Fruit fly (Drosophila melanogaster) whole organism, embryonic: Measurements from ENCODE around the gene CG7728.

Source experiments
- B-H2 ChIP-seq: fragments of 200-800 bp; sonication (Bioruptor generic); optimal IDR thresholded peaks from 2 replicates; lab custom pipeline; 2018; ENCODE audit warnings: missing biosample characterization, mild to moderate bottlenecking, missing genetic modification characterization
- CG11456 ChIP-seq: fragments of 200-800 bp; sonication (Bioruptor generic); IDR thresholded peaks from 3 replicates; pipeline ENCODE4 v1.3.6; 2022; ENCODE audit warnings: missing biosample characterization, missing genetic modification characterization
- CG11723 ChIP-seq: fragments of 200-800 bp; sonication (Bioruptor generic); optimal IDR thresholded peaks from 2 replicates; lab custom pipeline; 2017; ENCODE audit warnings: missing biosample characterization, mild to moderate bottlenecking, missing genetic modification characterization
- CG12071 ChIP-seq: fragments of 200-800 bp; sonication (Bioruptor generic); optimal IDR thresholded peaks from 3 replicates; lab custom pipeline; 2018; ENCODE audit warnings: missing biosample characterization, mild to moderate bottlenecking, missing genetic modification characterization
- CG12155 ChIP-seq: fragments of 200-800 bp; sonication (Bioruptor generic); optimal IDR thresholded peaks from 3 replicates; lab custom pipeline; 2016; ENCODE audit warnings: missing biosample characterization, missing genetic modification characterization
- CG12236 ChIP-seq: fragments of 200-800 bp; sonication (Bioruptor generic); optimal IDR thresholded peaks from 2 replicates; lab custom pipeline; 2016; ENCODE audit warnings: missing biosample characterization, missing genetic modification characterization
- CG14441 ChIP-seq: fragments of 200-800 bp; sonication (Bioruptor generic); IDR thresholded peaks from 2 replicates; pipeline ENCODE4 v1.3.6; 2022; ENCODE audit warnings: missing biosample characterization, missing genetic modification characterization
- CG17361 ChIP-seq: fragments of 200-800 bp; sonication (Bioruptor generic); IDR thresholded peaks from 3 replicates; pipeline ENCODE4 v1.3.6; 2022; ENCODE audit warnings: missing biosample characterization, missing genetic modification characterization
- CG1832 ChIP-seq: fragments of 200-800 bp; sonication (Bioruptor generic); optimal IDR thresholded peaks from 2 replicates; lab custom pipeline; 2017; ENCODE audit warnings: missing biosample characterization, mild to moderate bottlenecking, missing genetic modification characterization, inconsistent platforms
- CG2678 ChIP-seq: fragments of 200-800 bp; sonication (Bioruptor generic); optimal IDR thresholded peaks from 3 replicates; lab custom pipeline; 2019; ENCODE audit warnings: missing biosample characterization, mild to moderate bottlenecking, missing genetic modification characterization, moderate library complexity
- CG3163 ChIP-seq: fragments of 200-800 bp; sonication (Bioruptor generic); optimal IDR thresholded peaks from 3 replicates; lab custom pipeline; 2016; ENCODE audit warnings: missing biosample characterization, missing genetic modification characterization
- CG32532 ChIP-seq: fragments of 200-800 bp; sonication (Bioruptor generic); IDR thresholded peaks from 2 replicates; pipeline ENCODE4 v1.3.6; 2022; ENCODE audit warnings: missing biosample characterization, missing genetic modification characterization
- CG3407 ChIP-seq: fragments of 200-800 bp; sonication (Bioruptor generic); optimal IDR thresholded peaks from 2 replicates; lab custom pipeline; 2018; ENCODE audit warnings: missing biosample characterization, mild to moderate bottlenecking, missing genetic modification characterization
- CG34224 ChIP-seq: fragments of 200-800 bp; sonication (Bioruptor generic); IDR thresholded peaks from 3 replicates; pipeline ENCODE4 v1.3.6; 2022; ENCODE audit warnings: missing biosample characterization, missing genetic modification characterization; ENCODE audit not compliant: partially characterized antibody
- CG34376 ChIP-seq: fragments of 200-800 bp; sonication (Bioruptor generic); optimal IDR thresholded peaks from 2 replicates; lab custom pipeline; 2018; ENCODE audit warnings: missing biosample characterization, mild to moderate bottlenecking, missing genetic modification characterization
- CG3838 ChIP-seq: fragments of 200-800 bp; sonication (Bioruptor generic); optimal IDR thresholded peaks from 3 replicates; lab custom pipeline; 2016; ENCODE audit warnings: missing biosample characterization, missing genetic modification characterization
- CG6791 ChIP-seq: fragments of 200-800 bp; sonication (Bioruptor generic); IDR thresholded peaks from 3 replicates; pipeline ENCODE4 v1.3.6; 2022; ENCODE audit warnings: missing biosample characterization, missing genetic modification characterization; ENCODE audit not compliant: partially characterized antibody
- CG6813 ChIP-seq: fragments of 200-800 bp; sonication (Bioruptor generic); optimal IDR thresholded peaks from 2 replicates; lab custom pipeline; 2017; ENCODE audit warnings: missing biosample characterization, missing genetic modification characterization, mild to moderate bottlenecking, moderate library complexity, missing genetic modification reagents
- CG9215 ChIP-seq: fragments of 200-800 bp; sonication (Bioruptor generic); IDR thresholded peaks from 2 replicates; pipeline ENCODE4 v1.3.6; 2022; ENCODE audit warnings: missing biosample characterization, missing genetic modification characterization
- Camta ChIP-seq: fragments of 200-800 bp; sonication (Bioruptor generic); optimal IDR thresholded peaks from 2 replicates; lab custom pipeline; 2016; ENCODE audit warnings: missing biosample characterization, missing genetic modification characterization
- CkIIα-i1 ChIP-seq: fragments of 200-800 bp; sonication (Bioruptor generic); IDR thresholded peaks from 2 replicates; pipeline ENCODE4 v1.3.6; 2022; ENCODE audit warnings: missing biosample characterization, missing genetic modification characterization
- CrebB ChIP-seq: fragments of 200-800 bp; sonication (Bioruptor generic); optimal IDR thresholded peaks from 3 replicates; lab custom pipeline; 2018; ENCODE audit warnings: missing biosample characterization, mild to moderate bottlenecking, missing genetic modification characterization
- D19A ChIP-seq: fragments of 200-800 bp; optimal IDR thresholded peaks from 3 replicates; lab custom pipeline; 2019; ENCODE audit warnings: missing biosample characterization, mild to moderate bottlenecking, missing genetic modification characterization, moderate library complexity
- Dll ChIP-seq: fragments of 200-800 bp; sonication (Bioruptor generic); IDR thresholded peaks from 4 replicates; pipeline ENCODE4 v1.3.6; 2022; ENCODE audit warnings: missing biosample characterization, missing genetic modification characterization; ENCODE audit not compliant: partially characterized antibody
- ERR ChIP-seq: fragments of 200-800 bp; sonication (Bioruptor generic); optimal IDR thresholded peaks from 2 replicates; lab custom pipeline; 2016; ENCODE audit warnings: missing biosample characterization, missing genetic modification characterization
- Ets97D ChIP-seq: fragments of 200-800 bp; sonication (Bioruptor generic); optimal IDR thresholded peaks from 3 replicates; lab custom pipeline; 2016; ENCODE audit warnings: missing biosample characterization, missing genetic modification characterization
- Gsc ChIP-seq: fragments of 200-800 bp; sonication (Bioruptor generic); IDR thresholded peaks from 2 replicates; pipeline ENCODE4 v1.3.6; 2022; ENCODE audit warnings: missing biosample characterization, missing genetic modification characterization
- Mrtf ChIP-seq: fragments of 200-800 bp; sonication (Bioruptor generic); IDR thresholded peaks from 3 replicates; pipeline ENCODE4 v1.3.6; 2022; ENCODE audit warnings: missing biosample characterization, missing genetic modification characterization
- Sry-δ ChIP-seq: fragments of 200-800 bp; sonication (Bioruptor generic); optimal IDR thresholded peaks from 2 replicates; lab custom pipeline; 2016; ENCODE audit warnings: missing biosample characterization, missing genetic modification characterization
- Xrp1 ChIP-seq: fragments of 200-800 bp; sonication (Bioruptor generic); IDR thresholded peaks from 2 replicates; pipeline ENCODE4 v1.3.6; 2022; ENCODE audit warnings: missing biosample characterization, missing genetic modification characterization
- cg ChIP-seq: fragments of 200-800 bp; sonication (Bioruptor generic); optimal IDR thresholded peaks from 3 replicates; lab custom pipeline; 2019; ENCODE audit warnings: missing biosample characterization, mild to moderate bottlenecking, missing genetic modification characterization, moderate library complexity
- chm ChIP-seq: fragments of 200-800 bp; sonication (Bioruptor generic); IDR thresholded peaks from 2 replicates; pipeline ENCODE4 v1.3.6; 2022; ENCODE audit warnings: missing biosample characterization, missing genetic modification characterization
- corto ChIP-seq: fragments of 200-800 bp; sonication (Bioruptor generic); optimal IDR thresholded peaks from 2 replicates; lab custom pipeline; 2016; ENCODE audit warnings: missing biosample characterization, mild to moderate bottlenecking, missing genetic modification characterization, moderate library complexity
- dmrt99B ChIP-seq: fragments of 200-800 bp; sonication (Bioruptor generic); optimal IDR thresholded peaks from 2 replicates; lab custom pipeline; 2018; ENCODE audit warnings: missing biosample characterization, mild to moderate bottlenecking, missing genetic modification characterization, moderate library complexity
- eve ChIP-seq, 2 experiments: fragments of >200 bp; optimal IDR thresholded peaks; 2 replicates each; lab custom pipeline; 2017; ENCODE audit warnings: missing biosample characterization in 2 of 2, missing genetic modification characterization in 2 of 2
- gsb-n ChIP-seq: fragments of 200-800 bp; sonication (Bioruptor generic); optimal IDR thresholded peaks from 3 replicates; lab custom pipeline; 2018; ENCODE audit warnings: missing biosample characterization, mild to moderate bottlenecking, missing genetic modification characterization
- ham ChIP-seq: fragments of 200-800 bp; sonication (Bioruptor generic); IDR thresholded peaks from 2 replicates; pipeline ENCODE4 v1.3.6; 2022; ENCODE audit warnings: missing biosample characterization, missing genetic modification characterization
- inv ChIP-seq: fragments of 200-800 bp; sonication (Bioruptor generic); IDR thresholded peaks from 2 replicates; pipeline ENCODE4 v1.3.6; 2022; ENCODE audit warnings: missing biosample characterization, missing genetic modification characterization; ENCODE audit not compliant: partially characterized antibody
- kah ChIP-seq: fragments of 200-800 bp; sonication (Bioruptor generic); optimal IDR thresholded peaks from 2 replicates; lab custom pipeline; 2018; ENCODE audit warnings: missing biosample characterization, mild to moderate bottlenecking, missing genetic modification characterization
- lab ChIP-seq: fragments of 200-800 bp; sonication (Bioruptor generic); optimal IDR thresholded peaks from 3 replicates; lab custom pipeline; 2017; ENCODE audit warnings: missing biosample characterization, missing genetic modification characterization, mild to moderate bottlenecking, moderate library complexity, missing genetic modification reagents
- nmo ChIP-seq: fragments of 200-800 bp; sonication (Bioruptor generic); optimal IDR thresholded peaks from 2 replicates; lab custom pipeline; 2018; ENCODE audit warnings: missing biosample characterization, mild to moderate bottlenecking, missing genetic modification characterization, moderate library complexity
- phol ChIP-seq: fragments of 200-800 bp; sonication (Bioruptor generic); optimal IDR thresholded peaks from 3 replicates; lab custom pipeline; 2018; ENCODE audit warnings: missing biosample characterization, mild to moderate bottlenecking, missing genetic modification characterization, moderate library complexity
- prd ChIP-seq, 3 experiments: fragments of >200 bp in 2 of 3; fragments of 200-800 bp in 1 of 3; sonication (Bioruptor generic) in 1 of 3; optimal IDR thresholded peaks in 2 of 3; IDR thresholded peaks in 1 of 3; 2 replicates in 2 of 3; 3 replicates in 1 of 3; pipeline versions ENCODE4 v1.3.6 to Lab custom; 2017 to 2022; ENCODE audit warnings: missing biosample characterization in 1 of 3, missing genetic modification characterization in 1 of 3
- row ChIP-seq: fragments of 200-800 bp; sonication (Bioruptor generic); IDR thresholded peaks from 3 replicates; pipeline ENCODE4 v1.3.6; 2022; ENCODE audit warnings: missing biosample characterization, missing genetic modification characterization
- schlank ChIP-seq: fragments of 200-800 bp; sonication (Bioruptor generic); optimal IDR thresholded peaks from 2 replicates; lab custom pipeline; 2018; ENCODE audit warnings: missing biosample characterization, mild to moderate bottlenecking, missing genetic modification characterization
- seq ChIP-seq: fragments of 200-800 bp; sonication (Bioruptor generic); IDR thresholded peaks from 2 replicates; pipeline ENCODE4 v1.3.6; 2022; ENCODE audit warnings: missing biosample characterization, missing genetic modification characterization
- shn ChIP-seq: fragments of 200-800 bp; sonication (Bioruptor generic); optimal IDR thresholded peaks from 3 replicates; lab custom pipeline; 2016; ENCODE audit warnings: missing biosample characterization, missing genetic modification characterization
- sug ChIP-seq: fragments of 200-800 bp; optimal IDR thresholded peaks from 2 replicates; lab custom pipeline; 2019; ENCODE audit warnings: missing biosample characterization, mild to moderate bottlenecking, missing genetic modification characterization, moderate library complexity
- wor ChIP-seq: fragments of 200-800 bp; sonication (Bioruptor generic); IDR thresholded peaks from 2 replicates; pipeline ENCODE4 v1.3.6; 2022; ENCODE audit warnings: missing biosample characterization, missing genetic modification characterization
- z ChIP-seq: fragments of 200-800 bp; sonication (Bioruptor generic); IDR thresholded peaks from 3 replicates; pipeline ENCODE4 v1.3.6; 2022; ENCODE audit warnings: missing biosample characterization, missing genetic modification characterization

Gene CG7728

DNA sequence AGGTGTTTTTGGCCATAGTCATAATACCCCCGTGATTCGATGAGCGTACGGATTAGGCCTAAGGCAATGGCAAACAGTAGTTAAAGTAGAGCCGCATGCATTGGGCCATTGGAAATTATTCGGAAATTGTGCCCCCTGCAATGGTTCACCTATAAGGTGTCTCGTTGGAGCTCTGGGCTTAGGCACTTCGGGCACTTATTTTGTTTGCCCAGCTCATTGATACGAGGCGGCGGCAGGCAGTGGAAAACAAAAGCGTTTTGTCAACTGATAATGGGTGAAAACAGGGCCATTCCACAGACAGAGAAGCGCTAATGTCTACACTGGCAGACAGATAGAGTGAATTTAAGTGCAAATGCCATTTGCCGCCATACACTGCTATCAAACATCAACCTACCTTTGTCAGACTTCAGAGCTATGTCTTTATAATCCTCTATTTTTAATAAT is 10.1 kb upstream of the CG7728 start (continued):
- TF ChIP-seq CkIIα-i1 (GFP tag; lab: Robert Waterston, UW) (no peak), CG12236 (GFP tag; lab: Kevin White, UChicago) (no peak), nmo (GFP tag; lab: Kevin White, UChicago) (no peak), sug (tag; lab: Kevin White, UChicago) (peak; percentile 83), Gsc (GFP tag; lab: Robert Waterston, UW) (no peak), phol (tag; lab: Kevin White, UChicago) (no peak), gsb-n (no peak), CG1832 (no peak), CrebB (tag; lab: Kevin White, UChicago) (no peak), row (GFP tag; lab: Robert Waterston, UW) (peak; percentile 60), shn (GFP tag; lab: Kevin White, UChicago) (no peak), schlank (tag; lab: Kevin White, UChicago) (peak; percentile 13), prd (optimal IDR thresholded peaks at IDR 0.05; lab: Kevin White, UChicago) (no peak), prd (GFP tag; IDR thresholded peaks at IDR 0.05; lab: Robert Waterston, UW) (0 out of 3 replicates have a peak, but pooled peaks have one; percentile 21), z (GFP tag; lab: Robert Waterston, UW) (0 out of 3 replicates have a peak, but pooled peaks have one; percentile 50), CG12155 (GFP tag; lab: Kevin White, UChicago) (no peak), Dll (GFP tag; lab: Robert Waterston, UW) (no peak), CG14441 (GFP tag; lab: Robert Waterston, UW) (no peak), CG2678 (tag; lab: Kevin White, UChicago) (no peak), CG6791 (GFP tag; lab: Robert Waterston, UW) (no peak), CG12071 (GFP tag; lab: Kevin White, UChicago) (peak; percentile 34), CG34376 (GFP tag; lab: Kevin White, UChicago) (peak; percentile 23), D19A (tag; lab: Kevin White, UChicago) (no peak), chm (no peak; the same call in 1 of the 2 replicates), ERR (GFP tag; lab: Kevin White, UChicago) (no peak), ham (GFP tag; lab: Robert Waterston, UW) (no peak), Ets97D (GFP tag; lab: Kevin White, UChicago) (no peak), seq (0 out of 2 replicates have a peak, but pooled peaks have one; percentile 14), CG34224 (GFP tag; lab: Robert Waterston, UW) (no peak), CG3838 (GFP tag; lab: Kevin White, UChicago) (no peak), Mrtf (GFP tag; lab: Robert Waterston, UW) (no peak), eve (GFP tag; optimal IDR thresholded peaks at IDR 0.05; lab: Kevin White, UChicago) (no peak), CG6813 (GFP tag; lab: Kevin White, UChicago) (peak; percentile 15), dmrt99B (no peak), Sry-δ (GFP tag; lab: Kevin White, UChicago) (no peak), CG32532 (GFP tag; lab: Robert Waterston, UW) (peak; percentile 41; the same call in 1 of the 2 replicates), cg (no peak), inv (GFP tag; lab: Robert Waterston, UW) (no peak), CG17361 (GFP tag; lab: Robert Waterston, UW) (0 out of 3 replicates have a peak, but pooled peaks have one; percentile 6), CG3163 (GFP tag; lab: Kevin White, UChicago) (no peak), CG11723 (GFP tag; lab: Kevin White, UChicago) (no peak), lab (GFP tag; lab: Kevin White, UChicago) (peak; percentile 59), CG3407 (no peak), CG9215 (no peak), kah (no peak), Xrp1 (GFP tag; lab: Robert Waterston, UW) (no peak), Camta (no peak), CG11456 (GFP tag; lab: Robert Waterston, UW) (peak; percentile 28; the same call in 1 of the 3 replicates), wor (GFP tag; lab: Robert Waterston, UW) (peak; percentile 17; the same call in 1 of the 2 replicates), corto (GFP tag; lab: Kevin White, UChicago) (no peak), B-H2 (GFP tag; lab: Kevin White, UChicago) (peak; percentile 39)
